Worm (Caenorhabditis elegans): ENCODE measurements around the gene mrpl-41.

The mrpl-41 gene

ce11 chrII:319459-319858, 30.7 kb downstream of the mrpl-41 start, which contains the start of gene far-7 (continued):
- TF ChIP-seq mep-1 (tag; optimal IDR thresholded peaks at IDR 0.05) (no peak), unc-30 (tag; optimal IDR thresholded peaks at IDR 0.05) (no peak), nhr-28 (tag; optimal IDR thresholded peaks at IDR 0.05) (no peak), nhr-12 (tag; optimal IDR thresholded peaks at IDR 0.05) (no peak), nhr-237 (tag; optimal IDR thresholded peaks at IDR 0.05) (no peak), aha-1 (tag; optimal IDR thresholded peaks at IDR 0.05) (no peak), tlp-1 (tag; optimal IDR thresholded peaks at IDR 0.05) (no peak), nhr-71 (tag; optimal IDR thresholded peaks at IDR 0.05) (peak; percentile 15), dsc-1 (tag; optimal IDR thresholded peaks at IDR 0.05) (no peak), ztf-11 (tag; optimal IDR thresholded peaks at IDR 0.05) (no peak), lin-13 (GFP tag; optimal IDR thresholded peaks at IDR 0.05) (no peak), fkh-4 (tag; optimal IDR thresholded peaks at IDR 0.05; ENCODE audit: borderline replicate concordance) (no peak), ceh-63 (GFP tag; optimal IDR thresholded peaks at IDR 0.05) (no peak), snpc-4 (tag; optimal IDR thresholded peaks at IDR 0.05) (no peak), fkh-10 (GFP tag; optimal IDR thresholded peaks at IDR 0.05) (no peak), nhr-20 (tag; optimal IDR thresholded peaks at IDR 0.05) (peak; percentile 46), sox-4 (tag; optimal IDR thresholded peaks at IDR 0.05) (no peak), mdl-1 (tag; optimal IDR thresholded peaks at IDR 0.05) (peak in 1 of 2 experiments; percentile 35), ceh-8 (GFP tag; optimal IDR thresholded peaks at IDR 0.05) (no peak), jun-1 (tag; optimal IDR thresholded peaks at IDR 0.05) (no peak), elt-3 (tag; optimal IDR thresholded peaks at IDR 0.05) (peak in 2 of 6 experiments; percentile 16 to 50), isw-1 (GFP tag; IDR thresholded peaks at IDR 0.05) (no peak), fos-1 (tag; optimal IDR thresholded peaks at IDR 0.05) (no peak), efl-1 (optimal IDR thresholded peaks at IDR 0.05) (no peak), efl-1 (GFP tag; optimal IDR thresholded peaks at IDR 0.05 in 1 of 2) (peak in 1 of 2 experiments; percentile 12), grh-1 (GFP tag; IDR thresholded peaks at IDR 0.05) (peak; percentile 36; the same call in 1 of the 2 replicates), mef-2 (tag; optimal IDR thresholded peaks at IDR 0.05) (no peak), nhr-84 (tag; optimal IDR thresholded peaks at IDR 0.05) (no peak), egl-27 (tag; optimal IDR thresholded peaks at IDR 0.05) (no peak), tbx-2 (tag; optimal IDR thresholded peaks at IDR 0.05) (peak; percentile 7), ceh-88 (GFP tag; IDR thresholded peaks at IDR 0.05) (no peak), hlh-4 (tag; optimal IDR thresholded peaks at IDR 0.05) (no peak), unc-62 (GFP tag; optimal IDR thresholded peaks at IDR 0.05) (no peak)

ce11 chrII:320783-321182, 32.0 kb downstream of the mrpl-41 start:
- no peak for TF ChIP-seq efl-1 (optimal IDR thresholded peaks at IDR 0.05)
- peak in 1 of 2 experiments; percentile 57 for TF ChIP-seq efl-1 (GFP tag; optimal IDR thresholded peaks at IDR 0.05 in 1 of 2)
- TF ChIP-seq alr-1 (tag; optimal IDR thresholded peaks at IDR 0.05; ENCODE audit: borderline replicate concordance) = no peak

DNA sequence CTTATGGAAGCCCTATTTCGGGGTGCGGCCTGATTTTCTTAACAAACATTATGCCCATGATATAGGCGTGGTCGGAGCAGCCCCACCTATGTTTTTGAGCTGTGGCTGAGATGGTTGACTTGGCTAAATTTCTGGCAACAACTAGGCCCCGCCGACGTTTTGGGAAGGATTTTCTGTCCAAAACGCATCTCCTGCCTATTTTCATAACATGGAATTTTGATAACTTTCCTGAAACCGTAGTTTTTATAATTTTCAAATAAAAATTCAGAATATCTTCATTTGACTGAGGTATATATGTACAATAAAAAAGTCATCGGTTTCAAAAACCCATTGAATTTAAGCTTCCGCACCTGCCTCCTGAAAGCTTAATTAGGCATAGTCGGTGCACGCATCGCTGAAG, 32.4 kb downstream of the mrpl-41 start:
- no peak for TF ChIP-seq ets-5 (GFP tag; IDR thresholded peaks at IDR 0.05)
- TF ChIP-seq blmp-1 (tag; optimal IDR thresholded peaks at IDR 0.05) = no peak
- no peak for TF ChIP-seq efl-1 (optimal IDR thresholded peaks at IDR 0.05)
- peak in 1 of 2 experiments; percentile 80 for TF ChIP-seq efl-1 (GFP tag; optimal IDR thresholded peaks at IDR 0.05 in 1 of 2)
- peak; percentile 85 for TF ChIP-seq ama-1 (optimal IDR thresholded peaks at IDR 0.05)
- TF ChIP-seq tbx-2 (tag; optimal IDR thresholded peaks at IDR 0.05) = no peak

- TF ChIP-seq unc-130 (tag; optimal IDR thresholded peaks at IDR 0.05) = peak; percentile 43
- TF ChIP-seq fos-1 (tag; optimal IDR thresholded peaks at IDR 0.05) = peak; percentile 47
- no peak for TF ChIP-seq nhr-11 (tag; optimal IDR thresholded peaks at IDR 0.05)
- no peak for TF ChIP-seq Y116A8C.19 (tag; optimal IDR thresholded peaks at IDR 0.05; ENCODE audit: borderline replicate concordance)
- TF ChIP-seq nhr-85 (tag) = peak; percentile 37
- peak; percentile 69 for TF ChIP-seq nhr-71 (tag; optimal IDR thresholded peaks at IDR 0.05)
- TF ChIP-seq ets-5 (GFP tag; IDR thresholded peaks at IDR 0.05) = no peak
- no peak for TF ChIP-seq tlp-1 (tag; optimal IDR thresholded peaks at IDR 0.05)
- TF ChIP-seq nhr-237 (tag; optimal IDR thresholded peaks at IDR 0.05) = no peak
- TF ChIP-seq C04F5.9 (tag; optimal IDR thresholded peaks at IDR 0.05) = no peak
- TF ChIP-seq egl-13 (tag; optimal IDR thresholded peaks at IDR 0.05) = no peak
- TF ChIP-seq mep-1 (tag; optimal IDR thresholded peaks at IDR 0.05) = peak; percentile 80
- TF ChIP-seq nhr-76 (tag; optimal IDR thresholded peaks at IDR 0.05) = no peak
- TF ChIP-seq fkh-8 (tag; optimal IDR thresholded peaks at IDR 0.05) = peak; percentile 51
- TF ChIP-seq C34B4.2 (tag; optimal IDR thresholded peaks at IDR 0.05) = no peak
- TF ChIP-seq grh-1 (GFP tag; IDR thresholded peaks at IDR 0.05) = no peak
- peak; percentile 5 to 60 (median 55) for TF ChIP-seq dpl-1 (GFP tag; optimal IDR thresholded peaks at IDR 0.05)
- no peak for TF ChIP-seq efl-3 (GFP tag; optimal IDR thresholded peaks at IDR 0.05)
These were observed 34.5 kb downstream of the mrpl-41 start, which contains the start of gene K01A2.10 for ce11 chrII:323048-323776. Gene K01A2.10, minus strand, starts transcription at chrII:323098.
